Fruit fly (Drosophila melanogaster) whole organism, prepupa: ENCODE measurements around the gene CG9368.

Experiments
- Blimp-1 ChIP-seq: fragments of 200-800 bp; sonication (Bioruptor generic); optimal IDR thresholded peaks from 3 replicates; lab custom pipeline; 2017; ENCODE audit warnings: missing biosample characterization, missing genetic modification characterization, mild to moderate bottlenecking, moderate library complexity, missing genetic modification reagents
- CG10631 ChIP-seq: fragments of 200-800 bp; sonication (Bioruptor generic); optimal IDR thresholded peaks from 2 replicates; lab custom pipeline; 2016; ENCODE audit warnings: missing biosample characterization, missing genetic modification characterization
- CG10669 ChIP-seq: fragments of 200-800 bp; sonication (Bioruptor generic); optimal IDR thresholded peaks from 3 replicates; lab custom pipeline; 2018; ENCODE audit warnings: missing biosample characterization, mild to moderate bottlenecking, missing genetic modification characterization, moderate library complexity
- CG11762 ChIP-seq: fragments of 200-800 bp; sonication (Bioruptor generic); optimal IDR thresholded peaks from 3 replicates; lab custom pipeline; 2016; ENCODE audit warnings: missing biosample characterization, missing genetic modification characterization; ENCODE audit not compliant: insufficient read depth
- CG11902 ChIP-seq: fragments of 200-800 bp; sonication (Bioruptor generic); optimal IDR thresholded peaks from 3 replicates; lab custom pipeline; 2016; ENCODE audit warnings: missing biosample characterization, missing genetic modification characterization
- CG15336 ChIP-seq: fragments of 200-800 bp; sonication (Bioruptor generic); IDR thresholded peaks from 2 replicates; pipeline ENCODE4 v1.3.6; 2022; ENCODE audit warnings: missing biosample characterization, missing genetic modification characterization
- CG16779 ChIP-seq: fragments of 200-800 bp; sonication (Bioruptor generic); optimal IDR thresholded peaks from 3 replicates; lab custom pipeline; 2017; ENCODE audit warnings: missing biosample characterization, mild to moderate bottlenecking, missing genetic modification characterization
- CG31627 ChIP-seq: fragments of 200-800 bp; sonication (Bioruptor generic); optimal IDR thresholded peaks from 3 replicates; lab custom pipeline; 2016; ENCODE audit warnings: missing biosample characterization, missing genetic modification characterization
- CG34406 ChIP-seq: fragments of 200-800 bp; sonication (Bioruptor generic); optimal IDR thresholded peaks from 3 replicates; lab custom pipeline; 2016; ENCODE audit warnings: missing biosample characterization, missing genetic modification characterization
- CG3919 ChIP-seq: fragments of 200-800 bp; sonication (Bioruptor generic); optimal IDR thresholded peaks from 3 replicates; lab custom pipeline; 2016; ENCODE audit warnings: missing biosample characterization, missing genetic modification characterization
- CG4318 ChIP-seq: fragments of 200-800 bp; sonication (Bioruptor generic); optimal IDR thresholded peaks from 3 replicates; lab custom pipeline; 2017; ENCODE audit warnings: missing biosample characterization, mild to moderate bottlenecking, missing genetic modification characterization
- CG6163 ChIP-seq: fragments of 200-800 bp; sonication (Bioruptor generic); IDR thresholded peaks from 3 replicates; pipeline ENCODE4 v1.3.6; 2022; ENCODE audit warnings: missing biosample characterization, missing genetic modification characterization
- CG6276 ChIP-seq: fragments of 200-800 bp; sonication (Bioruptor generic); optimal IDR thresholded peaks from 2 replicates; lab custom pipeline; 2017; ENCODE audit warnings: missing biosample characterization, mild to moderate bottlenecking, missing genetic modification characterization
- CG6854 ChIP-seq: fragments of 200-800 bp; sonication (Bioruptor generic); optimal IDR thresholded peaks from 2 replicates; lab custom pipeline; 2017; ENCODE audit warnings: missing biosample characterization, mild to moderate bottlenecking, missing genetic modification characterization
- CG7368 ChIP-seq: fragments of 200-800 bp; sonication (Bioruptor generic); optimal IDR thresholded peaks from 3 replicates; lab custom pipeline; 2016; ENCODE audit warnings: missing biosample characterization, missing genetic modification characterization
- CG8119 ChIP-seq: fragments of 200-800 bp; sonication (Bioruptor generic); IDR thresholded peaks from 3 replicates; pipeline ENCODE4 v1.3.6; 2022; ENCODE audit warnings: missing biosample characterization, missing genetic modification characterization
- CG8319 ChIP-seq: fragments of 200-800 bp; sonication (Bioruptor generic); optimal IDR thresholded peaks from 3 replicates; lab custom pipeline; 2016; ENCODE audit warnings: missing biosample characterization, missing genetic modification characterization
- CG8632 ChIP-seq: fragments of 200-800 bp; sonication (Bioruptor generic); optimal IDR thresholded peaks from 3 replicates; lab custom pipeline; 2016; ENCODE audit warnings: missing biosample characterization, missing genetic modification characterization
- CG9139 ChIP-seq: fragments of 200-800 bp; sonication (Bioruptor generic); optimal IDR thresholded peaks from 3 replicates; lab custom pipeline; 2017; ENCODE audit warnings: missing biosample characterization, mild to moderate bottlenecking, missing genetic modification characterization
- Eip75B ChIP-seq: fragments of 200-800 bp; sonication (Bioruptor generic); optimal IDR thresholded peaks from 3 replicates; lab custom pipeline; 2016; ENCODE audit warnings: missing biosample characterization, missing genetic modification characterization
- Eip93F ChIP-seq: fragments of 200-800 bp; sonication (Bioruptor generic); optimal IDR thresholded peaks from 2 replicates; lab custom pipeline; 2016; ENCODE audit warnings: missing biosample characterization, mild to moderate bottlenecking, missing genetic modification characterization
- Ets21C ChIP-seq: fragments of 200-800 bp; sonication (Bioruptor generic); optimal IDR thresholded peaks from 3 replicates; lab custom pipeline; 2016; ENCODE audit warnings: missing biosample characterization, missing genetic modification characterization
- Ets96B ChIP-seq: fragments of 200-800 bp; optimal IDR thresholded peaks from 2 replicates; lab custom pipeline; 2019; ENCODE audit warnings: missing biosample characterization, mild to moderate bottlenecking, missing genetic modification characterization, moderate library complexity
- Gug ChIP-seq: fragments of 200-800 bp; sonication (Bioruptor generic); IDR thresholded peaks from 2 replicates; pipeline ENCODE4 v1.3.6; 2022; ENCODE audit warnings: missing biosample characterization, missing genetic modification characterization
- Hr38 ChIP-seq: sonication (Bioruptor generic); optimal IDR thresholded peaks from 2 replicates; lab custom pipeline; 2016; ENCODE audit warnings: missing biosample characterization, missing genetic modification characterization
- Hr4 ChIP-seq: fragments of 200-800 bp; sonication (Bioruptor generic); optimal IDR thresholded peaks from 3 replicates; lab custom pipeline; 2016; ENCODE audit warnings: missing biosample characterization, missing genetic modification characterization
- Lpt ChIP-seq: fragments of 200-800 bp; sonication (Bioruptor generic); optimal IDR thresholded peaks from 3 replicates; lab custom pipeline; 2016; ENCODE audit warnings: missing biosample characterization, missing genetic modification characterization
- Met ChIP-seq: fragments of 200-800 bp; sonication (Bioruptor generic); optimal IDR thresholded peaks from 3 replicates; lab custom pipeline; 2016; ENCODE audit warnings: missing biosample characterization, missing genetic modification characterization
- OdsH ChIP-seq: fragments of 200-800 bp; sonication (Bioruptor generic); optimal IDR thresholded peaks from 3 replicates; lab custom pipeline; 2016; ENCODE audit warnings: missing biosample characterization, missing genetic modification characterization
- Smox ChIP-seq: fragments of 200-800 bp; sonication (Bioruptor generic); optimal IDR thresholded peaks from 3 replicates; lab custom pipeline; 2016; ENCODE audit warnings: missing biosample characterization, missing genetic modification characterization
- achi ChIP-seq: fragments of 200-800 bp; sonication (Bioruptor generic); optimal IDR thresholded peaks from 3 replicates; lab custom pipeline; 2016; ENCODE audit warnings: missing biosample characterization, missing genetic modification characterization
- acj6 ChIP-seq: fragments of 200-800 bp; sonication (Bioruptor generic); optimal IDR thresholded peaks from 3 replicates; lab custom pipeline; 2016; ENCODE audit warnings: missing biosample characterization, missing genetic modification characterization
- dac ChIP-seq: fragments of 200-800 bp; sonication (Bioruptor generic); optimal IDR thresholded peaks from 2 replicates; lab custom pipeline; 2017; ENCODE audit warnings: missing biosample characterization, mild to moderate bottlenecking, missing genetic modification characterization
- eg ChIP-seq: fragments of 200-800 bp; sonication (Bioruptor generic); IDR thresholded peaks from 3 replicates; pipeline ENCODE4 v1.3.6; 2022; ENCODE audit warnings: missing biosample characterization, missing genetic modification characterization
- fd59A ChIP-seq: fragments of 200-800 bp; sonication (Bioruptor generic); optimal IDR thresholded peaks from 2 replicates; lab custom pipeline; 2017; ENCODE audit warnings: missing biosample characterization, mild to moderate bottlenecking, missing genetic modification characterization, missing genetic modification reagents
- fd85E ChIP-seq: fragments of 200-800 bp; sonication (Bioruptor generic); optimal IDR thresholded peaks from 3 replicates; lab custom pipeline; 2016; ENCODE audit warnings: missing biosample characterization, missing genetic modification characterization
- fkh ChIP-seq: fragments of 200-800 bp; sonication (Bioruptor generic); optimal IDR thresholded peaks from 3 replicates; lab custom pipeline; 2017; ENCODE audit warnings: missing biosample characterization, mild to moderate bottlenecking, missing genetic modification characterization, moderate library complexity
- lz ChIP-seq: fragments of 200-800 bp; sonication (Bioruptor generic); optimal IDR thresholded peaks from 3 replicates; lab custom pipeline; 2016; ENCODE audit warnings: missing biosample characterization, missing genetic modification characterization
- net ChIP-seq: fragments of 200-800 bp; sonication (Bioruptor generic); optimal IDR thresholded peaks from 3 replicates; lab custom pipeline; 2016; ENCODE audit warnings: missing biosample characterization, missing genetic modification characterization
- pdm3 ChIP-seq: fragments of 200-800 bp; sonication (Bioruptor generic); optimal IDR thresholded peaks from 3 replicates; lab custom pipeline; 2016; ENCODE audit warnings: missing biosample characterization, missing genetic modification characterization
- salr ChIP-seq, 2 experiments: fragments of 200-800 bp; sonication (Bioruptor generic); optimal IDR thresholded peaks; 3 replicates each; lab custom pipeline; 2016 to 2018; ENCODE audit warnings: missing biosample characterization in 2 of 2, missing genetic modification characterization in 2 of 2, mild to moderate bottlenecking in 1 of 2
- spab ChIP-seq: fragments of 200-800 bp; sonication (Bioruptor generic); optimal IDR thresholded peaks from 2 replicates; lab custom pipeline; 2017; ENCODE audit warnings: missing biosample characterization, mild to moderate bottlenecking, missing genetic modification characterization, missing genetic modification reagents
- ss ChIP-seq, 2 experiments: fragments of 200-800 bp; sonication (Bioruptor generic); optimal IDR thresholded peaks; 2 replicates in 1 of 2; 3 replicates in 1 of 2; lab custom pipeline; 2017 to 2018; ENCODE audit warnings: mild to moderate bottlenecking in 2 of 2, missing biosample characterization in 2 of 2, missing genetic modification characterization in 2 of 2, moderate library complexity in 1 of 2
- svp ChIP-seq: fragments of 200-800 bp; sonication (Bioruptor generic); peaks from one replicate; lab custom pipeline; 2016; ENCODE audit warnings: missing biosample characterization, missing genetic modification characterization
- topi ChIP-seq: fragments of 200-800 bp; sonication (Bioruptor generic); optimal IDR thresholded peaks from 3 replicates; lab custom pipeline; 2016; ENCODE audit warnings: missing biosample characterization, missing genetic modification characterization
- vri ChIP-seq: fragments of 200-800 bp; sonication (Bioruptor generic); optimal IDR thresholded peaks from 3 replicates; lab custom pipeline; 2016; ENCODE audit warnings: missing biosample characterization, mild to moderate bottlenecking, missing genetic modification characterization

Gene CG9368

DNA sequence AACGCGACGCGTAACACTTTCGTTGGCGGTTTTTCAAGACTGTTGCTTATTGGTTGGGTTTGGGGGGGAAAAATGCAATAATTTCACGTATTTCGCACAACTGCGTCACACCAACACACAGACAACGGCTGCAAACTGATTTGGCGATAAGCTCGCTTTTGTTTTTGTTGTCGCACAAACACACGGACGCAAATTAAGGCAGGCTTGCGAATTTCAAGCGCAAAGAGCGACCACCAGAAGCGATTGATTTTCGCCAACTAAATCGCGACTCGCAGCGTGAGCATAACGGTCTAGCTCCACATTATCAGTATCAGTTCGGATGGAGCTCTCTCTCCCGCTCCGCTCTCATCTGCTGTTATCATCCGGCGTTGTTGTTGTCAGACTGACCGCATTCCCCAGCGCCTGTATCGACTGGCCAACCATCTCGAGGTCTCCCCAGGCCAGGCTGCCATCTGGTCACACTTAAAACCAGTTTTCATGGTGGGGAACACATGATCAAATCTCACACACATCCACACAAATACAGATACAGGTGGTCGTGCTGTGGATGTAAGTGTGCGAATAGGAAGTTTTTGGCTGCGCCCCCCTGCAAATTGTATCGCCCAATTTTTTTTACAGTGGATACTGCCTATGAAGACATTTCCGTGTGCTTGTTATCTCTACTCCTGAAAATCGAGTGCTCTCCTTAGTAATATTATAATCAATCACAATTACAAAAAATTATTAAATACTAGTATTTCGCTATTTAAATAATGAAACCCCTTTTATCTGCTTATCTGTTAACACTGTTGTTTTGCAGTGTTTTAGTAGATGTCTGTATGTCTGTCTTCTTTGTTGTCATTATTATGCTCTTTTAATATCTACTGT is 31.6 kb downstream of the CG9368 start (continued):
- TF ChIP-seq fkh (GFP tag; lab: Kevin White, UChicago) = peak; percentile 58
- TF ChIP-seq CG9139 (GFP tag; lab: Kevin White, UChicago) = peak; percentile 4
- no peak for TF ChIP-seq Ets21C (GFP tag; lab: Kevin White, UChicago)
- no peak for TF ChIP-seq ss (GFP tag; optimal IDR thresholded peaks at IDR 0.05; lab: Kevin White, UChicago)
- TF ChIP-seq CG3919 (GFP tag; lab: Kevin White, UChicago) = peak; percentile 57
- TF ChIP-seq Eip75B (GFP tag; lab: Kevin White, UChicago) = peak; percentile 23
- TF ChIP-seq topi (GFP tag; lab: Kevin White, UChicago) = peak; percentile 70
- peak; percentile 69 for TF ChIP-seq CG31627 (GFP tag; lab: Kevin White, UChicago)
- no peak for TF ChIP-seq dac
- peak; percentile 71 for TF ChIP-seq pdm3

DNA sequence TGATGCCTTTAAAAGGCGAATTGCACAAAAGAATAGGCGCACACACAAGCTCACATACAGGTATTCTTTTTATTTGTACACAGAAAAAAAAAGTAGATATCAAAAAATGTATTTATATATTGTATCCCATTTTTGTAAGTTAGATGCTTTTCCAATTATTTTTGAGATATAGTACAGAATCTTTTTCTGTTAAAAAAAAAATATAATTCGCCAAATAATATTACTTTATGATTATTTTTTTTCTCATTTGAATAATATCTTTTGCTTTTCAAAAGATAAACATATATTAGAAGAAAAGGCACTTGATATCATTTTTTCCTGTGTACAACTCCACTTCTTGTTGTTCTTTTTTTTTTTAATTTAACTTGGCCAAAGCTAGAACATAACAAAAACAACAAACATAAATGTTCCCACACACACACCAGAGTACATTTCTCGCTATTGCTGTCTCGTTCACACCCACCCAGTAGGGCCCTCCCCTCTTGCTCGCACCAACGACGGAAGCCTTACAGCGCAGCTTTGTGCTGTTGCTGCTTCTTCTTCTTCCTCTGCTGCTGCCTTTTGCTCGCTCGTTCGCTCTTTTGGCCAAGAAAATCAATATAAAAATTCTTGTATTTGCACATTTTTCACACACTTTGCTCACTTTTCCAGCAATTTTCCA is 33.5 kb downstream of the CG9368 start:
- peak; percentile 84 for TF ChIP-seq CG3919 (GFP tag; lab: Kevin White, UChicago)
- TF ChIP-seq Hr4 (GFP tag; lab: Kevin White, UChicago) = peak; percentile 33
- TF ChIP-seq CG6854 (GFP tag; lab: Kevin White, UChicago) = no peak
- peak; percentile 79 for TF ChIP-seq Gug
- peak; percentile 45 for TF ChIP-seq Smox
- TF ChIP-seq CG6276 (GFP tag; lab: Kevin White, UChicago) = peak; percentile 78
- TF ChIP-seq CG11762 (GFP tag; lab: Kevin White, UChicago) = peak; percentile 56
- peak; percentile 9 for TF ChIP-seq lz (GFP tag; lab: Kevin White, UChicago)
- TF ChIP-seq Ets96B (tag; lab: Kevin White, UChicago) = peak; percentile 81
- peak; percentile 57 to 81 for TF ChIP-seq ss (GFP tag; optimal IDR thresholded peaks at IDR 0.05; lab: Kevin White, UChicago)
- TF ChIP-seq pdm3 = peak; percentile 52
- peak in 1 of 2 experiments; percentile 90 for TF ChIP-seq salr (GFP tag; optimal IDR thresholded peaks at IDR 0.05; lab: Kevin White, UChicago)
- TF ChIP-seq vri (GFP tag; lab: Kevin White, UChicago) = no peak
- no peak for TF ChIP-seq Eip93F (GFP tag; lab: Kevin White, UChicago)
- peak; percentile 91 for TF ChIP-seq CG15336 (GFP tag; lab: Robert Waterston, UW)
- peak; percentile 87 for TF ChIP-seq eg (GFP tag; lab: Robert Waterston, UW)
- TF ChIP-seq fkh (GFP tag; lab: Kevin White, UChicago) = no peak
- peak; percentile 86 for TF ChIP-seq svp (GFP tag; lab: Kevin White, UChicago)
- peak; percentile 63 for TF ChIP-seq OdsH
- peak; percentile 54 for TF ChIP-seq CG4318 (GFP tag; lab: Kevin White, UChicago)
- no peak for TF ChIP-seq Blimp-1 (GFP tag; lab: Kevin White, UChicago)
- peak; percentile 84 for TF ChIP-seq CG10631 (GFP tag; lab: Kevin White, UChicago)
- peak; percentile 77 for TF ChIP-seq CG6163
- peak; percentile 13 for TF ChIP-seq CG8319 (GFP tag; lab: Kevin White, UChicago)
- TF ChIP-seq Lpt (GFP tag; lab: Kevin White, UChicago) = peak; percentile 88
- peak; percentile 72 for TF ChIP-seq CG8632 (GFP tag; lab: Kevin White, UChicago)
- peak; percentile 47 for TF ChIP-seq topi (GFP tag; lab: Kevin White, UChicago)
- peak; percentile 54 for TF ChIP-seq net (GFP tag; lab: Kevin White, UChicago)
- TF ChIP-seq CG10669 (GFP tag; lab: Kevin White, UChicago) = peak; percentile 51
- peak; percentile 69 for TF ChIP-seq Eip75B (GFP tag; lab: Kevin White, UChicago)
- peak; percentile 80 for TF ChIP-seq spab (GFP tag; lab: Kevin White, UChicago)
- TF ChIP-seq CG31627 (GFP tag; lab: Kevin White, UChicago) = no peak
- TF ChIP-seq achi (GFP tag; lab: Kevin White, UChicago) = peak; percentile 69
- peak; percentile 33 for TF ChIP-seq fd59A (GFP tag; lab: Kevin White, UChicago)
- no peak for TF ChIP-seq Hr38 (GFP tag; lab: Kevin White, UChicago)
- TF ChIP-seq Met (GFP tag; lab: Kevin White, UChicago) = peak; percentile 49
- TF ChIP-seq fd85E (GFP tag; lab: Kevin White, UChicago) = no peak
- TF ChIP-seq acj6 (GFP tag; lab: Kevin White, UChicago) = peak; percentile 62
- TF ChIP-seq CG34406 (GFP tag; lab: Kevin White, UChicago) = peak; percentile 58
- TF ChIP-seq CG7368 (GFP tag; lab: Kevin White, UChicago) = peak; percentile 61
- peak; percentile 39 for TF ChIP-seq CG16779 (tag; lab: Kevin White, UChicago)
- peak; percentile 89 for TF ChIP-seq CG8119 (GFP tag; lab: Robert Waterston, UW)
- TF ChIP-seq CG11902 = peak; percentile 16
